Worm (Caenorhabditis elegans): ENCODE data around the gene pdhk-2.
A peak's percentile ranks its signal among the peaks of the same experiment; 100 is the strongest.

The pdhk-2 gene

DNA sequence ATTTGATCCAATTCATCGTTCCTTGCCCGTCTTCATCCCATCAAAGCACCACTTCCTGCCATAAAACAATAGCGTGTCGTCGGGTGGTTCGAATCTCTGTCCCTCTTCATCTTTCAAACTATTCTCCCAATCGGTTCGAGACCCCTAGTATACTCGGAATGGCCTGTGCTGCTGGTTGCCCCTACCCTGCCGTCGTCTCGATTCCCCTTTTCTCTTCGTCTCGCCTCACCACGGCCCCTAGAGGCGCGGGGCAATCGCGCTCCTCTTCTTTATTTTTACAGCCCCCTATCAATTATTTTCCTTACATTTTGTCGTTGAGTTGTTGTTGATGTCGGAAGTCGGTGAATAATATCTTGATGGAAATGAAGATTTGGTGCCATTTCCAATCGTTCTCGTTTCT lies 47.5 kb upstream of the pdhk-2 start:
- TF ChIP-seq lin-39 (tag; optimal IDR thresholded peaks at IDR 0.05): peak; percentile 73
- TF ChIP-seq lin-15B (tag; optimal IDR thresholded peaks at IDR 0.05): peak; percentile 17
- peak; percentile 32 for TF ChIP-seq egl-5 (tag; optimal IDR thresholded peaks at IDR 0.05)
- TF ChIP-seq ceh-16 (tag; optimal IDR thresholded peaks at IDR 0.05): no peak
- no peak for TF ChIP-seq nhr-23 (tag; optimal IDR thresholded peaks at IDR 0.05)
- TF ChIP-seq hmg-11 (tag; optimal IDR thresholded peaks at IDR 0.05): peak; percentile 40
- TF ChIP-seq nfya-1 (tag; optimal IDR thresholded peaks at IDR 0.05; ENCODE audit: insufficient read depth): peak; percentile 25
- TF ChIP-seq pha-4 (tag; optimal IDR thresholded peaks at IDR 0.05): no peak
- TF ChIP-seq sea-2 (GFP tag; optimal IDR thresholded peaks at IDR 0.05): no peak
- TF ChIP-seq aly-2 (tag; optimal IDR thresholded peaks at IDR 0.05): no peak

ce11 chrIII:8786077-8786476 lies 44.9 kb upstream of the pdhk-2 start, which contains the start of gene K02D10.8:
Gene K02D10.8 (plus strand): TSS chrIII:8786377.
- TF ChIP-seq unc-39 (tag; optimal IDR thresholded peaks at IDR 0.05) (no peak), sea-2 (GFP tag; optimal IDR thresholded peaks at IDR 0.05) (no peak), hmg-11 (tag; optimal IDR thresholded peaks at IDR 0.05) (no peak), nhr-237 (tag; optimal IDR thresholded peaks at IDR 0.05) (no peak), eor-1 (tag; optimal IDR thresholded peaks at IDR 0.05) (no peak), nhr-12 (tag; optimal IDR thresholded peaks at IDR 0.05) (no peak), ceh-9 (tag; optimal IDR thresholded peaks at IDR 0.05) (no peak), egl-5 (tag; optimal IDR thresholded peaks at IDR 0.05) (no peak), ZK546.5 (tag; optimal IDR thresholded peaks at IDR 0.05) (no peak), mdl-1 (tag; optimal IDR thresholded peaks at IDR 0.05) (no peak), ztf-4 (tag; optimal IDR thresholded peaks at IDR 0.05) (no peak), fos-1 (tag; optimal IDR thresholded peaks at IDR 0.05) (no peak), aly-2 (tag; optimal IDR thresholded peaks at IDR 0.05) (no peak), fkh-10 (GFP tag; optimal IDR thresholded peaks at IDR 0.05) (no peak), pqm-1 (tag; optimal IDR thresholded peaks at IDR 0.05) (no peak), nfya-1 (tag; optimal IDR thresholded peaks at IDR 0.05; ENCODE audit: insufficient read depth) (no peak), ceh-82 (tag; optimal IDR thresholded peaks at IDR 0.05) (no peak), ceh-16 (tag; optimal IDR thresholded peaks at IDR 0.05) (no peak), unc-62 (GFP tag; optimal IDR thresholded peaks at IDR 0.05) (no peak), jun-1 (tag; optimal IDR thresholded peaks at IDR 0.05) (no peak)

DNA sequence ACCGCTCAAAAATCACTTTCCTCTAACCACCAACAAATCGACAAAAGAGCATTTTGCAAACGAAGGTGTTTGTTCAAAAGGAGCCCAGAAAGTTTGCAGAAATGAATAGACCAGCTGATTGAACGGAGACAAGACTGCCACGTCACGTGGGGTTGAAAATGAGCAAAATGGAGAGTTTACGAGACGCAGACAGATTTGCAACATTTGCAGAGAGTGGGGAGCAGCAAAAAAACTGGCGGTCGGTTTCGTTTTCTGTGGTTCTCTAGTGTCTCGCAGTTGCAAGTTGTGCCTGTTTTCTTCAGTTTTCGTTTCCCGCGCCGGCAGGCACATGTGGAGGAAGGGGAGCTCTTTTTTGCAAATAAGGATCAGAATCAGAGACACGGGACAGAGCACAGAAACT lies 44.2 kb upstream of the pdhk-2 start:
- no peak for TF ChIP-seq nhr-43 (tag; optimal IDR thresholded peaks at IDR 0.05; ENCODE audit: poor library complexity, severe bottlenecking)
- TF ChIP-seq ama-1 (optimal IDR thresholded peaks at IDR 0.05): no peak
- TF ChIP-seq nhr-11 (tag; optimal IDR thresholded peaks at IDR 0.05): peak; percentile 36
- no peak for TF ChIP-seq hmg-11 (tag; optimal IDR thresholded peaks at IDR 0.05)
- no peak for TF ChIP-seq unc-62 (GFP tag; optimal IDR thresholded peaks at IDR 0.05)
- TF ChIP-seq tbx-2 (tag; optimal IDR thresholded peaks at IDR 0.05): no peak
- TF ChIP-seq nhr-76 (tag; optimal IDR thresholded peaks at IDR 0.05): no peak
- no peak for TF ChIP-seq ceh-28 (tag; optimal IDR thresholded peaks at IDR 0.05)
- TF ChIP-seq fkh-10 (GFP tag; optimal IDR thresholded peaks at IDR 0.05): no peak
- peak; percentile 28 for TF ChIP-seq elt-2 (tag; optimal IDR thresholded peaks at IDR 0.05)
- peak; percentile 27 for TF ChIP-seq lin-15B (tag; optimal IDR thresholded peaks at IDR 0.05)
- no peak for TF ChIP-seq nhr-77 (tag; optimal IDR thresholded peaks at IDR 0.05)
- peak; percentile 69 for TF ChIP-seq jun-1 (tag; optimal IDR thresholded peaks at IDR 0.05)
- TF ChIP-seq nhr-67 (tag; optimal IDR thresholded peaks at IDR 0.05): no peak
- TF ChIP-seq aly-2 (tag; optimal IDR thresholded peaks at IDR 0.05): no peak
- TF ChIP-seq R02D3.7 (tag; optimal IDR thresholded peaks at IDR 0.05): no peak
- no peak for TF ChIP-seq eor-1 (tag; optimal IDR thresholded peaks at IDR 0.05)
- no peak for TF ChIP-seq egl-5 (tag; optimal IDR thresholded peaks at IDR 0.05)
- no peak for TF ChIP-seq skn-1 (tag; optimal IDR thresholded peaks at IDR 0.05)
- TF ChIP-seq ztf-11 (tag; optimal IDR thresholded peaks at IDR 0.05): no peak
- TF ChIP-seq zag-1 (tag; optimal IDR thresholded peaks at IDR 0.05): no peak
- peak; percentile 96 for TF ChIP-seq pha-4 (tag; optimal IDR thresholded peaks at IDR 0.05)
- TF ChIP-seq lsy-12 (tag; optimal IDR thresholded peaks at IDR 0.05): no peak
- TF ChIP-seq ceh-82 (tag; optimal IDR thresholded peaks at IDR 0.05): no peak
- no peak for TF ChIP-seq mml-1 (tag; optimal IDR thresholded peaks at IDR 0.05)
- TF ChIP-seq nhr-237 (tag; optimal IDR thresholded peaks at IDR 0.05): no peak
- TF ChIP-seq nhr-28 (tag; optimal IDR thresholded peaks at IDR 0.05): no peak
- peak; percentile 36 for TF ChIP-seq pqm-1 (tag; optimal IDR thresholded peaks at IDR 0.05)
- TF ChIP-seq lin-39 (tag; optimal IDR thresholded peaks at IDR 0.05): peak; percentile 80
- TF ChIP-seq elt-1 (tag; optimal IDR thresholded peaks at IDR 0.05): no peak
- TF ChIP-seq nhr-12 (tag; optimal IDR thresholded peaks at IDR 0.05): no peak
- no peak for TF ChIP-seq nhr-25 (tag; optimal IDR thresholded peaks at IDR 0.05)
- no peak for TF ChIP-seq ztf-4 (tag; optimal IDR thresholded peaks at IDR 0.05)
- no peak for TF ChIP-seq daf-12 (tag; optimal IDR thresholded peaks at IDR 0.05)
- TF ChIP-seq fkh-2 (tag; optimal IDR thresholded peaks at IDR 0.05): no peak
- TF ChIP-seq snpc-4 (tag; optimal IDR thresholded peaks at IDR 0.05): no peak
- peak; percentile 64 for TF ChIP-seq nfya-1 (tag; optimal IDR thresholded peaks at IDR 0.05; ENCODE audit: insufficient read depth)
- no peak for TF ChIP-seq ZK546.5 (tag; optimal IDR thresholded peaks at IDR 0.05)
- no peak for TF ChIP-seq fos-1 (tag; optimal IDR thresholded peaks at IDR 0.05)
- TF ChIP-seq sea-2 (GFP tag; optimal IDR thresholded peaks at IDR 0.05): no peak
- TF ChIP-seq elt-3 (tag; optimal IDR thresholded peaks at IDR 0.05): no peak
- TF ChIP-seq ceh-16 (tag; optimal IDR thresholded peaks at IDR 0.05): no peak
- no peak for TF ChIP-seq egl-27 (tag; optimal IDR thresholded peaks at IDR 0.05)
- no peak for TF ChIP-seq unc-39 (tag; optimal IDR thresholded peaks at IDR 0.05)
- no peak for TF ChIP-seq nhr-23 (tag; optimal IDR thresholded peaks at IDR 0.05)

All from whole organism, L3 larva.